Fruit fly (Drosophila melanogaster): Measurements from ENCODE around the gene Pdp.
A peak's percentile ranks its signal among the peaks of the same experiment; 100 is the strongest.

The Pdp gene

DNA sequence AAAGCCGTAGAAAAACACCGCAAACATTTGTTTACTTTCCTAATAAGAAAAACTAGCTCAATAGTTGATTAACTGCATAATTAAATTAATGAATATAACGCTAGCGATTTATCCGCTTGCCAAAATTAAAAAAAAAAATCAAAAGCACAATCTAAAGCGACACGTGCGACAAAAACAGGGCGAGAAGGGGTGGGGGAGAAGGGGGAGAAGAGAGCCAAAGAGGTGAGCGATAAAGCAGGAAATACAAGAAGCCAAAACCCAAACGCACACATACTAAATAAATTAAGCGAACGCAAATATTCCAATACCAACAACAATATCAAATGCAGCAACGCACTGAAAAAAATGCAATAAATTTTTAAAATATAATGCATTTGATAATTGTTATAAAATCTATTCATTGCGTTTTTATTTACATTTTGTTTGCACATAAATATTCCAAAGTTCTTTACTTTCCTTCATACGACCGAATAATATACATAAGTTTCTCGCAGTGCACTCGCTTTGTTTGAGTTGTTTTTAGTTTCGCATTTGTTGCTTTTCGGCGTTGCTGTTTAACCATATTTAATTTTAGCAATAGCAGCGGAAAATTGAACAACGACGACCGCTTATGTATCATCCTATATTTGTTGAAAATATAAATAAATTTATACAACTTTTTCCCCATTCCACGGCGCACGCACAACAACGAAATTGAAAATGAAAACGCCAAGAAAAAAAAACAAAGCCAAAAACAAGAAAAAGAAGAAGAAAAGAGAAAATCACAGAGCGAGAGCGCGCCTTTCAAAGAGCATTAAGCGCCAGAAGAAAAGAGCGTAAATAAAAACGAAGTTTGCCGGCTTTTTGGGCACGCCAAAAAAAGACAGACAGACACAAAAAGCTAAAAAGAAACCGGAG is 36.2 kb downstream of the Pdp start:
- TF ChIP-seq Spps (tag; optimal IDR thresholded peaks at IDR 0.05) = peak; percentile 85
- TF ChIP-seq CG10321 (GFP tag; IDR thresholded peaks at IDR 0.05) = peak; percentile 68
- peak; percentile 93 for TF ChIP-seq CG4424 (GFP tag; optimal IDR thresholded peaks at IDR 0.05)
- TF ChIP-seq lmd (GFP tag; IDR thresholded peaks at IDR 0.05) = peak; percentile 96
- TF ChIP-seq CG1792 (GFP tag; optimal IDR thresholded peaks at IDR 0.05) = peak; percentile 80
- TF ChIP-seq CG1529 (GFP tag; optimal IDR thresholded peaks at IDR 0.05) = peak; percentile 91
- TF ChIP-seq gt (GFP tag; IDR thresholded peaks at IDR 0.05) = peak; percentile 63; the same call in 1 of the 2 replicates
- TF ChIP-seq nau (GFP tag; optimal IDR thresholded peaks at IDR 0.05) = peak; percentile 95
- no peak for TF ChIP-seq CG42726 (GFP tag; IDR thresholded peaks at IDR 0.05; ENCODE audit: partially characterized antibody)
- peak; percentile 91 for TF ChIP-seq croc (GFP tag; conservative IDR thresholded peaks at IDR 0.05)
- TF ChIP-seq lab (GFP tag; optimal IDR thresholded peaks at IDR 0.05) = peak; percentile 98
- TF ChIP-seq gro (GFP tag; optimal IDR thresholded peaks at IDR 0.05) = peak; percentile 91
- TF ChIP-seq dysf (GFP tag; IDR thresholded peaks at IDR 0.05) = peak; percentile 97
- TF ChIP-seq tup (GFP tag; optimal IDR thresholded peaks at IDR 0.05) = peak; percentile 71
- no peak for TF ChIP-seq HLHmδ (GFP tag; optimal IDR thresholded peaks at IDR 0.05)
- peak; percentile 96 for TF ChIP-seq so (GFP tag; IDR thresholded peaks at IDR 0.05)
- peak; percentile 86 for TF ChIP-seq maf-S (GFP tag; optimal IDR thresholded peaks at IDR 0.05)
- TF ChIP-seq z (GFP tag; IDR thresholded peaks at IDR 0.05) = peak; percentile 61; the same call in 1 of the 3 replicates
- TF ChIP-seq wek (GFP tag; optimal IDR thresholded peaks at IDR 0.05) = peak; percentile 74
- TF ChIP-seq seq (GFP tag; IDR thresholded peaks at IDR 0.05) = peak; percentile 96
- no peak for TF ChIP-seq Scr (GFP tag; IDR thresholded peaks at IDR 0.05; ENCODE audit: partially characterized antibody)
- TF ChIP-seq Usf (GFP tag; optimal IDR thresholded peaks at IDR 0.05) = peak; percentile 82
- no peak for TF ChIP-seq Hr39 (optimal IDR thresholded peaks at IDR 0.05)
- peak; percentile 97 for TF ChIP-seq Hmr (GFP tag; optimal IDR thresholded peaks at IDR 0.05)
- TF ChIP-seq CG5245 (GFP tag; optimal IDR thresholded peaks at IDR 0.05) = peak; percentile 88
- TF ChIP-seq C15 (GFP tag; IDR thresholded peaks at IDR 0.05) = peak; percentile 88
- TF ChIP-seq HLH3B (GFP tag; IDR thresholded peaks at IDR 0.05) = peak; percentile 94
- peak; percentile 89 for TF ChIP-seq CG10654 (GFP tag; optimal IDR thresholded peaks at IDR 0.05)
- peak; percentile 72 for TF ChIP-seq crc (GFP tag; optimal IDR thresholded peaks at IDR 0.05)
- TF ChIP-seq CG1647 (GFP tag; optimal IDR thresholded peaks at IDR 0.05) = peak; percentile 90
- peak; percentile 73 for TF ChIP-seq her (GFP tag; optimal IDR thresholded peaks at IDR 0.05)
- TF ChIP-seq TFAM (GFP tag; optimal IDR thresholded peaks at IDR 0.05) = peak; percentile 56
- peak; percentile 94 for TF ChIP-seq CG1233 (GFP tag; optimal IDR thresholded peaks at IDR 0.05)
- TF ChIP-seq CG7556 (GFP tag; optimal IDR thresholded peaks at IDR 0.05) = peak; percentile 96
- TF ChIP-seq slbo (GFP tag; IDR thresholded peaks at IDR 0.05) = peak; percentile 97
- TF ChIP-seq CG12104 (GFP tag; optimal IDR thresholded peaks at IDR 0.05) = peak; percentile 91
- TF ChIP-seq CG7357 (GFP tag; IDR thresholded peaks at IDR 0.05) = peak; percentile 82
- TF ChIP-seq chinmo (GFP tag; IDR thresholded peaks at IDR 0.05; ENCODE audit: partially characterized antibody) = 0 out of 4 replicates have a peak, but pooled peaks have one; percentile 19
- TF ChIP-seq Hr51 (GFP tag; optimal IDR thresholded peaks at IDR 0.05) = peak; percentile 88 to 98
- peak; percentile 61 to 89 for TF ChIP-seq Trl (optimal IDR thresholded peaks at IDR 0.05)
- TF ChIP-seq Trl (GFP tag; optimal IDR thresholded peaks at IDR 0.05) = peak; percentile 77
- TF ChIP-seq Dfd (GFP tag; optimal IDR thresholded peaks at IDR 0.05) = peak in 1 of 2 experiments; percentile 34
- peak; percentile 77 for TF ChIP-seq Side (GFP tag; optimal IDR thresholded peaks at IDR 0.05)
- TF ChIP-seq Poxn (GFP tag; IDR thresholded peaks at IDR 0.05) = peak; percentile 78
- TF ChIP-seq CTCF (GFP tag; optimal IDR thresholded peaks at IDR 0.05) = peak; percentile 64
- TF ChIP-seq CG6813 (GFP tag; optimal IDR thresholded peaks at IDR 0.05) = peak; percentile 93
- TF ChIP-seq Jarid2 (GFP tag; optimal IDR thresholded peaks at IDR 0.05) = peak; percentile 77
- no peak for TF ChIP-seq knrl (GFP tag; IDR thresholded peaks at IDR 0.05; ENCODE audit: partially characterized antibody)
- TF ChIP-seq cas (GFP tag; IDR thresholded peaks at IDR 0.05) = peak; percentile 89
- TF ChIP-seq zf30C (GFP tag; optimal IDR thresholded peaks at IDR 0.05) = peak; percentile 74
